Worm (Caenorhabditis elegans) whole organism, L4/young adult: ENCODE results near the gene zhit-3.
A peak's percentile ranks its signal among the peaks of the same experiment; 100 is the strongest.

ENCODE experiments used
- W03F9.2 ChIP-seq: fragments of 150-350 bp; optimal IDR thresholded peaks from 2 replicates; lab custom pipeline; 2014; ENCODE audit warnings: missing biosample characterization, missing genetic modification characterization
- dao-5 ChIP-seq: sonication (generic microtip); optimal IDR thresholded peaks from 2 replicates; lab custom pipeline; 2016; ENCODE audit warnings: missing genotype, missing genetic modification characterization, moderate library complexity, missing compliant biosample characterization
- him-1 ChIP-seq: sonication (generic microtip); optimal IDR thresholded peaks from 2 replicates; lab custom pipeline; 2016; ENCODE audit warnings: missing genotype, missing genetic modification reagents, missing genetic modification characterization, missing compliant biosample characterization

The zhit-3 gene

DNA sequence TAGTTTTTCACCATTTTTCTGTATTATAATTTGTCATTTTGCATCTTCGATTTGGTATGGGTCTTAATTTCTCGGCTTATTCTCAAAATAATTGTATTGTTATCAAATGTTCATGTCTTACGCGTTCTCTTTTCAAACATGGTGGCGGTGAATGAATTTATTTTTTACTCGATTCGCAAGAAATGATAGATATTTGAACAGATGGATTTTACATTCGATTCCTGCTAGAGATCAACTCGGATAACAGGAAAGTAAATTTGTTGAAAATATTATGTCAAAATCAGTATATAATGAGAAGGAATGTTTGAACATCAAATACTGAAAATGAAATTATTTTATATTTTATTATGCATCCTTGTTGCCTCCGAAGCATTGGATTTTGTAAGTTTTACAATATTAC lies 28.9 kb downstream of the zhit-3 start, which contains the start of gene ZK856.4:
Gene ZK856.4, plus strand, starts transcription at position 301 of the 400 bp plus-strand sequence.
- TF ChIP-seq dao-5: no peak
- no peak for TF ChIP-seq him-1 (tag; lab: Kevin White, UChicago)
- no peak for TF ChIP-seq W03F9.2

DNA sequence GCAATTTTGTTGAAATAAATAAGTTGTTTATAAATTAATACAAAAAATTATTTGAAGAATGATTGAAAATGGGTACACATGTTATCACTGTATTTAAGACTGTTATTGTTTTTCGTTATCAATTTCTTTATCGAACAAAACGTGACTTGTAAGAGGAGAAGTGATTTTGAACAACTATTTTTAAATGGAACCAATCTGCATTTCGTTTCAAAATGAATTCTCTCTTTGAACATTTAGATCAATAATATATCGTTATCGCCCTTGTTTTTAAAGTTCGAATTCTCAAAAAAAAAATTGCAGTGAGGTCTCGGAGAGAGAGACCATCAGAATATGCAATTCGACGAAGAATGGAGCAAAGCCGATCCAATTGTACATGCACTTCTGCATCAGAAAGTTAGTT lies 32.7 kb downstream of the zhit-3 start, which contains the start of gene cul-5:
Gene cul-5, plus strand, starts transcription at position 301 of the 400 bp plus-strand sequence.
- TF ChIP-seq W03F9.2 (no peak), him-1 (tag; lab: Kevin White, UChicago) (no peak), dao-5 (no peak)

DNA sequence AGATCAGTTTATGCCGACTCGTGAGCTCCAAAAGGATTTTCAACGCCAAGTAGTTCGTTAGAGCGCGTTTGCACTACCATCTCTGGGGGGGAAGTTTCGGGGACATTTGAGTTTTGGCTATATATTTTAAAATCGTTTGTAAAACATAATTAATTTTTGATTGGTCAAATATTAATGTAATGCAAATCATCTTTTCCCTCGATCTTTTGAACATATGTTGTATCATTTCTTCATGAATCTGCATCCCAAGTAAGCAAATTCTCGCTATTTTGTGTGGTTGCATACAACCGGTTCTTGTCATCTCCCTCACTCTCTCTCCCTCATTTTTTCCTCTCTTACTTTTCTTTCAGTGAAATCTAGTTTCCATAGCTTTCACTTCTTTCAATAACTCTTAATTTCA lies 33.8 kb downstream of the zhit-3 start:
- TF ChIP-seq him-1 (tag; lab: Kevin White, UChicago): peak; percentile 40
- no peak for TF ChIP-seq dao-5
- TF ChIP-seq W03F9.2: peak; percentile 55

DNA sequence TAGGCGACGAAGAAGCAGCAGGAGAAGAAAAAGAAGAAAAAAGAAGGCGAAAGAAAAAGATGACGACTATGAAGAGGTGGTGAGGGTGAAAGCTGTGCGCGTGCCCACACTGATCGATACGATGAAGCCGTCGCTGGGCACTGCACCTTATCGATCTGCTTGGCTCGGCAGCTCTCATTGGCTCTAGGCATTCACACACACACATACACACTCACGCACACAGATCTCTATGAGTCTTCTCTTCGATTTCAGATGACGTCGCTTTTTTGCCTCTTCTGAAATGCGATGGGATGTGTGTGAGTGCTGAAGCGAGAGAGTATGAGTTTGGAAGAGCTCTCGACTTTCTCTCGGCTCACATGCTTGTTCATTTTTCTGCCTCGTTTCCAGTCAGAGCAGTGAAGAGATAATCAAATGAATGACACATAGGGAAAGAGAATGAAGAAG lies 37.3 kb downstream of the zhit-3 start:
- TF ChIP-seq him-1 (tag; lab: Kevin White, UChicago) (peak; percentile 95), dao-5 (no peak)

DNA sequence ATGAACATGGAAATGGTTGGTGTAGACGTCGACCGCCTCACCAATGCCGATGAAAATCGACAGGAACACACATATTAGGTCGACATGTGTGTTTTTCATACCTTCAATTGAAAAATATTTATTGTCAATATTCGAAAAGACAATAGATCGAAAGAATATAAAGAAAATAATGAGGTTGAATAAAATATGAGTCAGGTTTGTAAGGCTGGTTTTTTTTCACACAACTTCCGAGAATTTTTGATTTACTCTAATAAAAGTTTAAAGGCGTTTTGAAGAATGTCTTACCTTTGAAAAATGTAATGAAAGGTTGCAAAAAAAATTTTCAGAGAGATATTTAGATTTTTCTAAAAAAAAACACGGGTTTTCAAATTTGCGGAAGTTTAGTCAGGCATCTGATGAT lies 38.3 kb downstream of the zhit-3 start, which contains the start of gene egl-3:
Gene egl-3, minus strand, starts transcription at position 101 of the 400 bp plus-strand sequence.
- TF ChIP-seq dao-5 (no peak), him-1 (tag; lab: Kevin White, UChicago) (no peak)

DNA sequence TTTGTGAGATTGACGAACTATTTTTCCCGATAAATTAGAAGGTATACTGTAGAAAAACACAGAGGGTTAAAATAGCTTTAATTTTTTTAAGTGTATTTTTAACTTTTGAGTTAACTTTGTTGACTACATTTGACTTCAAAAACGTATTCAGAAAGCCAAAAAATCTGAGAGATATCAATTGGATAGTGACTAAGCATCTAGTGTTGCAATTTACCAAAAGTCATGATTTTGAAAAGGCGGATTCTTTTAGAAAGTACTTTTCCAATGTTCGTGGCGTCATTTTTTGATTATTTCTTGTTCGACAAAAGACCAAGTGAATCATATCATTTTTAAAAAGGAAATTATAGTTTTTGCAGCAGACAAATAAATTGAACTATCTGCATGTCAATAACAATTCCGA lies 43.1 kb downstream of the zhit-3 start:
- TF ChIP-seq W03F9.2: no peak
- TF ChIP-seq him-1 (tag; lab: Kevin White, UChicago): peak; percentile 93
- no peak for TF ChIP-seq dao-5

DNA sequence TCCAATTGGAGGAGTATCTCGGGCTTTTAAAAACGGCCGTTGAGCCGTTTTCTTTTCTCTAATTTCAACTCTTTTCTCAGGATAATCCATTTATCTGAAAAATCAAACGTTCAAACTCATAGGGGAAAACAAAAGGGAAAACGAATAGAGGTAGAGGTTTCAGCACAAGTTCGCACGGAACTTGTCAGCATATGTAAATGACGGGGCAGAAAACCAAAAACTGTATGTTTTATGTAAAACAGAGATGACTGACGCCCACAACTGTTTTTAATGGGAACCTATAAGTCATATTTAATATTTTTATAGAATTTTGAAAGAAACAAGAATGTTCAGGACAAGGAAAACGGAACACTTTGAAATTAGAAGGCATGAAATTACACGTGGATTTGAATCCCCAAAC lies 45.6 kb downstream of the zhit-3 start, which contains the start of gene C51E3.6:
Gene C51E3.6, minus strand, starts transcription at position 101 of the 400 bp plus-strand sequence.
- TF ChIP-seq him-1 (tag; lab: Kevin White, UChicago) (no peak), dao-5 (no peak), W03F9.2 (no peak)

DNA sequence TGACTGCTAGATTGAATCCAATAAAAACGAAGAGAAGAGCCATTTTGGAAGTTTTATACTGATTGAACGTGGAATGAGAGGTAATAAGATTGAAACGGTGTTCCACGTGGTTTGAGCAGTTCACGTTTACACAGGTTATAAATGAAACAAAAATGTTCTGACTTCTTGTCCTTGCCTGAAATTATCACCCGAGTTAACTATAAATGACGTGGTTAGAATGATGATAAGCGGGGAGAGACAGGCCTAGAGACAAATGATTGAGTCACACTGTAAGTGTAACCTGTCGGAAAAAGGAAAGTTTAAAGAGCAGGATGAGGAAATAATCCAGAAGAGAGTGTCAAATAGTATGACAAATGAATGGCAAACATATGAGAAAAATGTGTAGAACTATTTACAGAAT lies 51.0 kb downstream of the zhit-3 start, which contains the start of gene C51E3.10:
Gene C51E3.10, minus strand, starts transcription at position 181 of the 400 bp plus-strand sequence.
- TF ChIP-seq W03F9.2: no peak
- TF ChIP-seq dao-5: no peak
- no peak for TF ChIP-seq him-1 (tag; lab: Kevin White, UChicago)
